Fruit fly (Drosophila melanogaster) whole organism, prepupa: ENCODE results near the gene Prp18.

Source experiments
- CG10631 ChIP-seq: fragments of 200-800 bp; sonication (Bioruptor generic); optimal IDR thresholded peaks from 2 replicates; lab custom pipeline; 2016; ENCODE audit warnings: missing biosample characterization, missing genetic modification characterization
- CG10669 ChIP-seq: fragments of 200-800 bp; sonication (Bioruptor generic); optimal IDR thresholded peaks from 3 replicates; lab custom pipeline; 2018; ENCODE audit warnings: missing biosample characterization, mild to moderate bottlenecking, missing genetic modification characterization, moderate library complexity
- CG11902 ChIP-seq: fragments of 200-800 bp; sonication (Bioruptor generic); optimal IDR thresholded peaks from 3 replicates; lab custom pipeline; 2016; ENCODE audit warnings: missing biosample characterization, missing genetic modification characterization
- CG15336 ChIP-seq: fragments of 200-800 bp; sonication (Bioruptor generic); IDR thresholded peaks from 2 replicates; pipeline ENCODE4 v1.3.6; 2022; ENCODE audit warnings: missing biosample characterization, missing genetic modification characterization
- CG1621 ChIP-seq: fragments of 200-800 bp; sonication (Bioruptor generic); optimal IDR thresholded peaks from 3 replicates; lab custom pipeline; 2018; ENCODE audit warnings: missing biosample characterization, mild to moderate bottlenecking, missing genetic modification characterization
- CG32006 ChIP-seq: fragments of 200-800 bp; sonication (Bioruptor generic); optimal IDR thresholded peaks from 3 replicates; lab custom pipeline; 2017; ENCODE audit warnings: missing biosample characterization, mild to moderate bottlenecking, missing genetic modification characterization
- CG34406 ChIP-seq: fragments of 200-800 bp; sonication (Bioruptor generic); optimal IDR thresholded peaks from 3 replicates; lab custom pipeline; 2016; ENCODE audit warnings: missing biosample characterization, missing genetic modification characterization
- CG3919 ChIP-seq: fragments of 200-800 bp; sonication (Bioruptor generic); optimal IDR thresholded peaks from 3 replicates; lab custom pipeline; 2016; ENCODE audit warnings: missing biosample characterization, missing genetic modification characterization
- CG4318 ChIP-seq: fragments of 200-800 bp; sonication (Bioruptor generic); optimal IDR thresholded peaks from 3 replicates; lab custom pipeline; 2017; ENCODE audit warnings: missing biosample characterization, mild to moderate bottlenecking, missing genetic modification characterization
- CG6276 ChIP-seq: fragments of 200-800 bp; sonication (Bioruptor generic); optimal IDR thresholded peaks from 2 replicates; lab custom pipeline; 2017; ENCODE audit warnings: missing biosample characterization, mild to moderate bottlenecking, missing genetic modification characterization
- CG6792 ChIP-seq: fragments of 200-800 bp; sonication (Bioruptor generic); optimal IDR thresholded peaks from 3 replicates; lab custom pipeline; 2016; ENCODE audit warnings: missing biosample characterization, missing genetic modification characterization
- CG6808 ChIP-seq: fragments of 200-800 bp; sonication (Bioruptor generic); optimal IDR thresholded peaks from 3 replicates; lab custom pipeline; 2017; ENCODE audit warnings: missing biosample characterization, missing genetic modification characterization, mild to moderate bottlenecking, moderate library complexity, missing genetic modification reagents
- CG7368 ChIP-seq: fragments of 200-800 bp; sonication (Bioruptor generic); optimal IDR thresholded peaks from 3 replicates; lab custom pipeline; 2016; ENCODE audit warnings: missing biosample characterization, missing genetic modification characterization
- CG8119 ChIP-seq: fragments of 200-800 bp; sonication (Bioruptor generic); IDR thresholded peaks from 3 replicates; pipeline ENCODE4 v1.3.6; 2022; ENCODE audit warnings: missing biosample characterization, missing genetic modification characterization
- CG8319 ChIP-seq: fragments of 200-800 bp; sonication (Bioruptor generic); optimal IDR thresholded peaks from 3 replicates; lab custom pipeline; 2016; ENCODE audit warnings: missing biosample characterization, missing genetic modification characterization
- CG8632 ChIP-seq: fragments of 200-800 bp; sonication (Bioruptor generic); optimal IDR thresholded peaks from 3 replicates; lab custom pipeline; 2016; ENCODE audit warnings: missing biosample characterization, missing genetic modification characterization
- CG9139 ChIP-seq: fragments of 200-800 bp; sonication (Bioruptor generic); optimal IDR thresholded peaks from 3 replicates; lab custom pipeline; 2017; ENCODE audit warnings: missing biosample characterization, mild to moderate bottlenecking, missing genetic modification characterization
- Eip78C ChIP-seq: fragments of 200-800 bp; sonication (Bioruptor generic); peaks from one replicate; lab custom pipeline; 2016; ENCODE audit warnings: missing biosample characterization, missing genetic modification characterization
- Eip93F ChIP-seq: fragments of 200-800 bp; sonication (Bioruptor generic); optimal IDR thresholded peaks from 2 replicates; lab custom pipeline; 2016; ENCODE audit warnings: missing biosample characterization, mild to moderate bottlenecking, missing genetic modification characterization
- Hr38 ChIP-seq: sonication (Bioruptor generic); optimal IDR thresholded peaks from 2 replicates; lab custom pipeline; 2016; ENCODE audit warnings: missing biosample characterization, missing genetic modification characterization
- Hr39 ChIP-seq: fragments of 200-800 bp; sonication (Bioruptor generic); optimal IDR thresholded peaks from 2 replicates; lab custom pipeline; 2016; ENCODE audit warnings: missing biosample characterization, missing genetic modification characterization
- Hr4 ChIP-seq: fragments of 200-800 bp; sonication (Bioruptor generic); optimal IDR thresholded peaks from 3 replicates; lab custom pipeline; 2016; ENCODE audit warnings: missing biosample characterization, missing genetic modification characterization
- Lpt ChIP-seq: fragments of 200-800 bp; sonication (Bioruptor generic); optimal IDR thresholded peaks from 3 replicates; lab custom pipeline; 2016; ENCODE audit warnings: missing biosample characterization, missing genetic modification characterization
- Met ChIP-seq: fragments of 200-800 bp; sonication (Bioruptor generic); optimal IDR thresholded peaks from 3 replicates; lab custom pipeline; 2016; ENCODE audit warnings: missing biosample characterization, missing genetic modification characterization
- OdsH ChIP-seq: fragments of 200-800 bp; sonication (Bioruptor generic); optimal IDR thresholded peaks from 3 replicates; lab custom pipeline; 2016; ENCODE audit warnings: missing biosample characterization, missing genetic modification characterization
- Sox14 ChIP-seq: fragments of 200-800 bp; sonication (Bioruptor generic); optimal IDR thresholded peaks from 3 replicates; lab custom pipeline; 2016; ENCODE audit warnings: missing biosample characterization, missing genetic modification characterization
- Sox15 ChIP-seq: fragments of 200-800 bp; sonication (Bioruptor generic); optimal IDR thresholded peaks from 3 replicates; lab custom pipeline; 2016; ENCODE audit warnings: missing biosample characterization, missing genetic modification characterization
- achi ChIP-seq: fragments of 200-800 bp; sonication (Bioruptor generic); optimal IDR thresholded peaks from 3 replicates; lab custom pipeline; 2016; ENCODE audit warnings: missing biosample characterization, missing genetic modification characterization
- acj6 ChIP-seq: fragments of 200-800 bp; sonication (Bioruptor generic); optimal IDR thresholded peaks from 3 replicates; lab custom pipeline; 2016; ENCODE audit warnings: missing biosample characterization, missing genetic modification characterization
- cyc ChIP-seq: fragments of 200-800 bp; sonication (Bioruptor generic); optimal IDR thresholded peaks from 3 replicates; lab custom pipeline; 2016; ENCODE audit warnings: missing biosample characterization, missing genetic modification characterization
- eg ChIP-seq: fragments of 200-800 bp; sonication (Bioruptor generic); IDR thresholded peaks from 3 replicates; pipeline ENCODE4 v1.3.6; 2022; ENCODE audit warnings: missing biosample characterization, missing genetic modification characterization
- esn ChIP-seq: fragments of 200-800 bp; sonication (Bioruptor generic); optimal IDR thresholded peaks from 2 replicates; lab custom pipeline; 2016; ENCODE audit warnings: missing biosample characterization, mild to moderate bottlenecking, missing genetic modification characterization, moderate library complexity
- fd59A ChIP-seq: fragments of 200-800 bp; sonication (Bioruptor generic); optimal IDR thresholded peaks from 2 replicates; lab custom pipeline; 2017; ENCODE audit warnings: missing biosample characterization, mild to moderate bottlenecking, missing genetic modification characterization, missing genetic modification reagents
- fd85E ChIP-seq: fragments of 200-800 bp; sonication (Bioruptor generic); optimal IDR thresholded peaks from 3 replicates; lab custom pipeline; 2016; ENCODE audit warnings: missing biosample characterization, missing genetic modification characterization
- fkh ChIP-seq: fragments of 200-800 bp; sonication (Bioruptor generic); optimal IDR thresholded peaks from 3 replicates; lab custom pipeline; 2017; ENCODE audit warnings: missing biosample characterization, mild to moderate bottlenecking, missing genetic modification characterization, moderate library complexity
- lz ChIP-seq: fragments of 200-800 bp; sonication (Bioruptor generic); optimal IDR thresholded peaks from 3 replicates; lab custom pipeline; 2016; ENCODE audit warnings: missing biosample characterization, missing genetic modification characterization
- net ChIP-seq: fragments of 200-800 bp; sonication (Bioruptor generic); optimal IDR thresholded peaks from 3 replicates; lab custom pipeline; 2016; ENCODE audit warnings: missing biosample characterization, missing genetic modification characterization
- pdm3 ChIP-seq: fragments of 200-800 bp; sonication (Bioruptor generic); optimal IDR thresholded peaks from 3 replicates; lab custom pipeline; 2016; ENCODE audit warnings: missing biosample characterization, missing genetic modification characterization
- salr ChIP-seq, 2 experiments: fragments of 200-800 bp; sonication (Bioruptor generic); optimal IDR thresholded peaks; 3 replicates each; lab custom pipeline; 2016 to 2018; ENCODE audit warnings: missing biosample characterization in 2 of 2, missing genetic modification characterization in 2 of 2, mild to moderate bottlenecking in 1 of 2
- ss ChIP-seq, 2 experiments: fragments of 200-800 bp; sonication (Bioruptor generic); optimal IDR thresholded peaks; 2 replicates in 1 of 2; 3 replicates in 1 of 2; lab custom pipeline; 2017 to 2018; ENCODE audit warnings: mild to moderate bottlenecking in 2 of 2, missing biosample characterization in 2 of 2, missing genetic modification characterization in 2 of 2, moderate library complexity in 1 of 2
- svp ChIP-seq: fragments of 200-800 bp; sonication (Bioruptor generic); peaks from one replicate; lab custom pipeline; 2016; ENCODE audit warnings: missing biosample characterization, missing genetic modification characterization
- topi ChIP-seq: fragments of 200-800 bp; sonication (Bioruptor generic); optimal IDR thresholded peaks from 3 replicates; lab custom pipeline; 2016; ENCODE audit warnings: missing biosample characterization, missing genetic modification characterization
- vri ChIP-seq: fragments of 200-800 bp; sonication (Bioruptor generic); optimal IDR thresholded peaks from 3 replicates; lab custom pipeline; 2016; ENCODE audit warnings: missing biosample characterization, mild to moderate bottlenecking, missing genetic modification characterization

The Prp18 gene

DNA sequence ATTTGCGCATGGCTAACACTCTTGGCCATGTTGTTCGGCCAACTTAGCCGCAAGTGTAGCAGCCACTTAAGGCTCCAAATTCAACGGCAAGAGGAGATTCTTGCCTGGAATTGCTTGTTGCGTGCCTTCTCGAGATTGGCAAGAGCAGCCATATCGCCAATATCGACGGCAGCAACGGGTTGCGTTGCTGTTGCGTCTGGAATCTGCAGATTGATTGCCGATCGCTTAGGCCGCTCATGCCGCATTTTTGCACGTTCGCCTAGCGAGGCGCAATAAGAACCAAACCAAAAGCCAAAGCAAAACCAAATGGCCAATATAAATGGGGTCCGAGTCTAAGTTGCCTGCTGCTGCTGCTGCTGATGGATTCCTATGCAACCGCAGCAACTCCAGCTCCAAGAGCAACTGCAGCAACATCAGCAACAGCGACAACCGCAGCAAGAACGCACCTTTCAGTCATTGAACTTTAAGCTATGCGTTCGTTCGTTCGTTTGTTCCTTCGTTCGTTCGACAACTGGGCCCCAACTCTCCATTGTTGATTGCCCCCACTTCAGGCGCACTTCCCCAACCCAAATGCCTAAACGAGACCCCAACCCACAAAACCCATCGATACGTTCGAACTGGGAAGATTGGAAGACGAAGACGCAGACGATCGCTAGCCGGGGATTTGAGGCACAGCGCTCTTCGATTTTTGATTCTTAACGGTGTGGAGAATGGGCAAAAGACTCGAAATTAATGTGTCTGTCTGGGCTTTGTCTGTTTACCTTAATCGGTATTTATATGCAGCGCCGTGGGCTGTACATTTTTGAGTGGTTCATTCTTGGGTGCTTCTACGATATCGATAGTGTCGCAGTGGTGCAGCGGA, 41.9 kb downstream of the Prp18 start:
- TF ChIP-seq salr (GFP tag; optimal IDR thresholded peaks at IDR 0.05; lab: Kevin White, UChicago) = no peak
- TF ChIP-seq ss (GFP tag; optimal IDR thresholded peaks at IDR 0.05; lab: Kevin White, UChicago) = peak in 1 of 2 experiments; percentile 91

DNA sequence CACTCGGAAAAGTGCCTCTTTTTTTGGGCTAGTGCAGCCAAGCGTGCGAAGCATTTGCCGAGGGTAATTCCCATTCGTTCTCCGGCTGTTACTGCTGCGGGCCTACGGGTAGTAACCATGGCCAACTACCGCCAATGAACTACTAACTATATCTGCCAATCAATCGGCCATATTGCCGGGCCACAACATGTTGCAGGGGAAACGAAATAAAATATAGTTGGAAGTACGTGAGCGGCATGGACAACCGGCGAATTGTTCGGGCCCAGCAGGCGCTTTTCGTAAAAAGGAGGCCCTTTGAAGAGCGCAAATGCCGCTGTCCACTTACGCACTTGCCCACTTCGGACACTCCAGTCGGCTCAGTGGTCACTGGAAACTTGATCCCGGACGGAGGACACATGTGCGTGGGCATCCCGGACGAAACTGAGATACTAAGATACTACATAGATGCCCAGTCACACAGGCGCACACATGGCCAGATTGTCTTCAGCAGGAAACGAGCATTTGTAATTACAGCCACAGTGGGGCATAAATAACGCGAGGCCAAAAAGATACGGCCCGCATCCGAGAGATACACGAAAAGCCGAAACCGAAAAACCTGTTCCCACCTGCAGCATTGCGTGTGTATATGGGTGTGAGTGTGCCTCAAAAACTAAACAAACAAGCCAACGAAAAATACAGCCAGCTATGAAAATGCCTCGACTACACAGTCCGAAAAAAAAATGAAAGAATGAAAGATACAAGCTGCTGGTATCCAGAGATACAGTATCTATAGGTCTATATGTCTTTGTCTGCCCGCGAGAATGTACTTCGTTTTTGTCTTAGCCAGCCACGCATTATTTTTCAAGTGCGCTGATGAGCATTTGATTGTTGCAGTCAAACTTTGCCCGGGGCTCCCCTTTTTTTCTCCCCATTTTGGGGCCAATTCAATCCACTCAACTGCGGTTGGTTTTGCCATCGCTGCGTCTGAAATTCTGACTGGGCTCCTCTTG, 43.3 kb downstream of the Prp18 start:
- no peak for TF ChIP-seq Hr39 (GFP tag; lab: Kevin White, UChicago)
- TF ChIP-seq ss (GFP tag; optimal IDR thresholded peaks at IDR 0.05; lab: Kevin White, UChicago) = no peak
- no peak for TF ChIP-seq CG9139 (GFP tag; lab: Kevin White, UChicago)
- peak; percentile 64 for TF ChIP-seq CG8119
- TF ChIP-seq CG34406 = peak; percentile 13
- TF ChIP-seq svp (GFP tag; lab: Kevin White, UChicago) = peak; percentile 16
- TF ChIP-seq esn = peak; percentile 46
- peak; percentile 51 for TF ChIP-seq CG6808 (GFP tag; lab: Kevin White, UChicago)
- no peak for TF ChIP-seq Met (GFP tag; lab: Kevin White, UChicago)
- TF ChIP-seq CG11902 (GFP tag; lab: Kevin White, UChicago) = peak; percentile 16
- no peak for TF ChIP-seq fd85E (GFP tag; lab: Kevin White, UChicago)
- TF ChIP-seq Hr4 (GFP tag; lab: Kevin White, UChicago) = peak; percentile 47
- TF ChIP-seq CG1621 = peak; percentile 56
- TF ChIP-seq eg (GFP tag; lab: Robert Waterston, UW) = peak; percentile 37; the same call in 2 of the 3 replicates
- peak; percentile 22 for TF ChIP-seq OdsH (GFP tag; lab: Kevin White, UChicago)
- peak; percentile 13 for TF ChIP-seq CG10631 (GFP tag; lab: Kevin White, UChicago)
- TF ChIP-seq Eip93F (GFP tag; lab: Kevin White, UChicago) = no peak
- TF ChIP-seq CG10669 (GFP tag; lab: Kevin White, UChicago) = peak; percentile 41
- TF ChIP-seq pdm3 (GFP tag; lab: Kevin White, UChicago) = peak; percentile 51
- peak; percentile 53 for TF ChIP-seq Sox14
- peak; percentile 7 for TF ChIP-seq Sox15
- peak; percentile 29 for TF ChIP-seq cyc
- TF ChIP-seq topi (GFP tag; lab: Kevin White, UChicago) = peak; percentile 38
- peak; percentile 72 for TF ChIP-seq CG32006 (GFP tag; lab: Kevin White, UChicago)
- peak; percentile 71 for TF ChIP-seq fkh (GFP tag; lab: Kevin White, UChicago)
- peak; percentile 62 for TF ChIP-seq CG3919
- TF ChIP-seq CG6792 (GFP tag; lab: Kevin White, UChicago) = peak; percentile 12
- peak; percentile 25 for TF ChIP-seq CG4318 (GFP tag; lab: Kevin White, UChicago)
- peak; percentile 17 for TF ChIP-seq acj6
- peak; percentile 68 for TF ChIP-seq Lpt
- TF ChIP-seq vri (GFP tag; lab: Kevin White, UChicago) = no peak
- no peak for TF ChIP-seq CG8632
- TF ChIP-seq fd59A = peak; percentile 19
- TF ChIP-seq Hr38 (GFP tag; lab: Kevin White, UChicago) = no peak
- TF ChIP-seq Eip78C = peak; percentile 86
- peak; percentile 39 for TF ChIP-seq achi (GFP tag; lab: Kevin White, UChicago)
- TF ChIP-seq CG7368 (GFP tag; lab: Kevin White, UChicago) = peak; percentile 32
- peak; percentile 2 for TF ChIP-seq lz (GFP tag; lab: Kevin White, UChicago)
- peak; percentile 60 for TF ChIP-seq net
- no peak for TF ChIP-seq CG8319 (GFP tag; lab: Kevin White, UChicago)
- peak; percentile 61; the same call in 1 of the 2 replicates for TF ChIP-seq CG15336 (GFP tag; lab: Robert Waterston, UW)
- peak; percentile 39 for TF ChIP-seq CG6276 (GFP tag; lab: Kevin White, UChicago)
